Worm (Caenorhabditis elegans) whole organism, L4/young adult: Measurements from ENCODE around the gene C13A10.1.

Experiments
- W03F9.2 ChIP-seq: fragments of 150-350 bp; optimal IDR thresholded peaks from 2 replicates; lab custom pipeline; 2014; ENCODE audit warnings: missing biosample characterization, missing genetic modification characterization
- dao-5 ChIP-seq: sonication (generic microtip); optimal IDR thresholded peaks from 2 replicates; lab custom pipeline; 2016; ENCODE audit warnings: missing genotype, missing genetic modification characterization, moderate library complexity, missing compliant biosample characterization
- him-1 ChIP-seq: sonication (generic microtip); optimal IDR thresholded peaks from 2 replicates; lab custom pipeline; 2016; ENCODE audit warnings: missing genotype, missing genetic modification reagents, missing genetic modification characterization, missing compliant biosample characterization

DNA sequence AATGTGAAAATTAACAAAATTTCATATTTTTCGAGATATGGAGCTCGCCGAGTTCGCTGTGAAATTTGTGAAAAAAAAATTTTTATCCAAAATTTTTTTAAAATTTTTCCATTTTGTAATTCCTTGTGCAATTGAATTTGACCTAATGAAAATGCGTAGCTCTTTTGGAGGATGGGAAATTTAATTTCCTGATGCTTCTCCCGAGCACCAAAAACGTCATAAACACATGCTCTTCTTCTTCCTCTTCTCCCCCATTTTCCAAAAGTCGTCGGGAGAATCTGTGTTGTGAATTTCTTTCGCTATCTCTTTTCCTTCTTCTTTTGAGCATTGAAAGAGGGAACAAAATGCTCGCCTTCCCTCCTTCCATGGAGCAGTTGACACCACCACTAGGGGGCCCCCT is 14.0 kb downstream of the C13A10.1 start:
- TF ChIP-seq dao-5 (tag; lab: Kevin White, UChicago): no peak
- peak; percentile 15 for TF ChIP-seq him-1 (tag; lab: Kevin White, UChicago)
- no peak for TF ChIP-seq W03F9.2 (tag; lab: Kevin White, UChicago)
